Worm (Caenorhabditis elegans) whole organism, young adult: ENCODE data around the gene srh-234.

ENCODE experiments used
- B0035.1 ChIP-seq: sonication (generic microtip); optimal IDR thresholded peaks from 2 replicates; lab custom pipeline; 2016; ENCODE audit warnings: missing genetic modification characterization, mild to moderate bottlenecking, missing compliant biosample characterization, missing genotype, missing genetic modification reagents
- K12H6.12 ChIP-seq: fragments of 200-800 bp; sonication (Bioruptor generic); optimal IDR thresholded peaks from 2 replicates; lab custom pipeline; 2018; ENCODE audit warnings: mild to moderate bottlenecking, missing genetic modification characterization, missing compliant biosample characterization
- Y53G8AR.9 ChIP-seq: fragments of 200-800 bp; sonication (Bioruptor generic); conservative IDR thresholded peaks from 2 replicates; pipeline ENCODE4 v1.3.6; 2022; ENCODE audit warnings: missing genetic modification reagents, missing genetic modification characterization, missing compliant biosample characterization
- bed-2 ChIP-seq: fragments of 200-800 bp; sonication (Bioruptor generic); IDR thresholded peaks from 2 replicates; pipeline ENCODE4 v1.3.6; 2022; ENCODE audit warnings: missing genetic modification reagents, missing genetic modification characterization, missing compliant biosample characterization
- ceh-79 ChIP-seq: sonication (generic microtip); optimal IDR thresholded peaks from 2 replicates; lab custom pipeline; 2017; ENCODE audit warnings: mild to moderate bottlenecking, missing genetic modification characterization, missing compliant biosample characterization
- dpl-1 ChIP-seq: fragments of 150-350 bp; optimal IDR thresholded peaks from 2 replicates; lab custom pipeline; 2014; ENCODE audit warnings: missing biosample characterization, missing genetic modification reagents, missing genetic modification characterization
- efl-1 ChIP-seq: fragments of 150-350 bp; optimal IDR thresholded peaks from 2 replicates; lab custom pipeline; 2014; ENCODE audit warnings: missing biosample characterization, missing genetic modification reagents, missing genetic modification characterization
- hmg-20 ChIP-seq: fragments of 200-800 bp; sonication (Bioruptor generic); IDR thresholded peaks from 2 replicates; pipeline ENCODE4 v1.3.6; 2022; ENCODE audit warnings: missing genetic modification reagents, missing genetic modification characterization, missing compliant biosample characterization
- lin-40 ChIP-seq: sonication (generic microtip); optimal IDR thresholded peaks from 2 replicates; lab custom pipeline; 2016; ENCODE audit warnings: missing genetic modification characterization, mild to moderate bottlenecking, missing compliant biosample characterization, missing genotype, missing genetic modification reagents
- madf-6 ChIP-seq: fragments of 200-800 bp; sonication (Bioruptor generic); IDR thresholded peaks from 2 replicates; pipeline ENCODE4 v1.3.6; 2022; ENCODE audit warnings: missing genetic modification reagents, missing genetic modification characterization, missing compliant biosample characterization
- madf-8 ChIP-seq: fragments of 200-800 bp; sonication (Bioruptor generic); conservative IDR thresholded peaks from 2 replicates; pipeline ENCODE4 v1.3.6; 2022; ENCODE audit warnings: missing genetic modification reagents, missing genetic modification characterization, missing compliant biosample characterization
- nhr-80 ChIP-seq: sonication (generic microtip); optimal IDR thresholded peaks from 2 replicates; lab custom pipeline; 2016; ENCODE audit warnings: missing genetic modification characterization, missing compliant biosample characterization
- nhr-90 ChIP-seq: sonication (generic microtip); optimal IDR thresholded peaks from 2 replicates; lab custom pipeline; 2016; ENCODE audit warnings: missing genotype, mild to moderate bottlenecking, missing genetic modification characterization, missing compliant biosample characterization
- xnd-1 ChIP-seq: sonication (generic microtip); optimal IDR thresholded peaks from 2 replicates; lab custom pipeline; 2016; ENCODE audit warnings: missing genotype, missing genetic modification reagents, missing genetic modification characterization, missing compliant biosample characterization
- ztf-25 ChIP-seq: fragments of 200-800 bp; sonication (Bioruptor generic); IDR thresholded peaks from 2 replicates; pipeline ENCODE4 v1.3.6; 2022; ENCODE audit warnings: missing genetic modification reagents, missing genetic modification characterization, missing compliant biosample characterization
- ztf-6 ChIP-seq: fragments of 200-800 bp; sonication (Bioruptor generic); IDR thresholded peaks from 2 replicates; pipeline ENCODE4 v1.3.6; 2022; ENCODE audit warnings: missing genetic modification reagents, missing genetic modification characterization, missing compliant biosample characterization

Gene srh-234

ce11 chrV:7603404-7603803, 48.3 kb downstream of the srh-234 start, which contains the start of gene C50E3.11:
TSS of gene C50E3.11 (minus strand) at chrV:7603486.
- TF ChIP-seq lin-40 (tag; lab: Kevin White, UChicago), result no peak
- TF ChIP-seq madf-6 (GFP tag; lab: Robert Waterston, UW), result peak; percentile 84
- TF ChIP-seq dpl-1 (GFP tag; lab: Kevin White, UChicago), result peak; percentile 28
- TF ChIP-seq madf-8 (GFP tag; lab: Robert Waterston, UW), result peak; percentile 26; the same call in 1 of the 2 replicates
- TF ChIP-seq efl-1 (GFP tag; lab: Kevin White, UChicago), result peak; percentile 86

ce11 chrV:7601443-7601842, 50.2 kb downstream of the srh-234 start, which contains the start of gene scl-26:
TSS of gene scl-26 (minus strand) at chrV:7601543.
- TF ChIP-seq hmg-20 (GFP tag; lab: Robert Waterston, UW) (no peak), xnd-1 (tag; lab: Kevin White, UChicago) (no peak), nhr-90 (tag; lab: Kevin White, UChicago) (no peak), bed-2 (GFP tag; lab: Robert Waterston, UW) (no peak), nhr-80 (tag; lab: Kevin White, UChicago) (no peak), B0035.1 (tag; lab: Kevin White, UChicago) (no peak), ztf-6 (no peak), Y53G8AR.9 (no peak), K12H6.12 (tag; lab: Kevin White, UChicago) (no peak), ztf-25 (no peak), ceh-79 (tag; lab: Kevin White, UChicago) (no peak)
